Worm (Caenorhabditis elegans) whole organism, young adult: ENCODE measurements around the gene egl-2.

Experiments
- B0261.1 ChIP-seq: sonication (generic microtip); optimal IDR thresholded peaks from 2 replicates; lab custom pipeline; 2016; ENCODE audit warnings: mild to moderate bottlenecking, missing genetic modification characterization, moderate library complexity, missing compliant biosample characterization
- D2030.7 ChIP-seq: fragments of 200-800 bp; sonication (Bioruptor generic); IDR thresholded peaks from 2 replicates; pipeline ENCODE4 v1.3.6; 2022; ENCODE audit warnings: missing genetic modification reagents, missing genetic modification characterization, missing compliant biosample characterization
- F33H1.4 ChIP-seq: fragments of 200-800 bp; sonication (Bioruptor generic); IDR thresholded peaks from 2 replicates; pipeline ENCODE4 v1.3.6; 2022; ENCODE audit warnings: missing genetic modification reagents, missing genetic modification characterization, missing compliant biosample characterization
- K11D2.4 ChIP-seq: fragments of 200-800 bp; sonication (Bioruptor generic); IDR thresholded peaks from 2 replicates; pipeline ENCODE4 v1.3.6; 2022; ENCODE audit warnings: missing genetic modification reagents, missing genetic modification characterization, missing compliant biosample characterization
- Y53F4B.3 ChIP-seq: fragments of 200-800 bp; sonication (Bioruptor generic); IDR thresholded peaks from 2 replicates; pipeline ENCODE4 v1.3.6; 2022; ENCODE audit warnings: missing genetic modification reagents, missing genetic modification characterization, missing compliant biosample characterization
- aptf-2 ChIP-seq: fragments of 200-800 bp; sonication (Bioruptor generic); conservative IDR thresholded peaks from 2 replicates; pipeline ENCODE4 v1.3.6; 2022; ENCODE audit warnings: missing genetic modification reagents, missing genetic modification characterization, missing compliant biosample characterization
- aptf-3 ChIP-seq: fragments of 200-800 bp; sonication (Bioruptor generic); IDR thresholded peaks from 2 replicates; pipeline ENCODE4 v1.3.6; 2022; ENCODE audit warnings: missing genetic modification characterization, missing compliant biosample characterization
- athp-1 ChIP-seq: sonication (generic microtip); optimal IDR thresholded peaks from 2 replicates; lab custom pipeline; 2017; ENCODE audit warnings: mild to moderate bottlenecking, missing genetic modification characterization, missing compliant biosample characterization
- attf-5 ChIP-seq: fragments of 200-800 bp; sonication (Bioruptor generic); optimal IDR thresholded peaks from 2 replicates; lab custom pipeline; 2018; ENCODE audit warnings: mild to moderate bottlenecking, missing genetic modification characterization, missing compliant biosample characterization
- attf-6 ChIP-seq: fragments of 200-800 bp; sonication (Bioruptor generic); IDR thresholded peaks from 2 replicates; pipeline ENCODE4 v1.3.6; 2022; ENCODE audit warnings: missing genetic modification reagents, missing genetic modification characterization, missing compliant biosample characterization
- chd-7 ChIP-seq: sonication (generic microtip); optimal IDR thresholded peaks from 2 replicates; lab custom pipeline; 2016; ENCODE audit warnings: mild to moderate bottlenecking, missing genetic modification characterization, moderate library complexity, missing compliant biosample characterization
- die-1 ChIP-seq: sonication (generic microtip); optimal IDR thresholded peaks from 2 replicates; lab custom pipeline; 2016; ENCODE audit warnings: missing genotype, mild to moderate bottlenecking, missing genetic modification characterization, missing compliant biosample characterization
- dox-1 ChIP-seq: fragments of 200-800 bp; sonication (Bioruptor generic); IDR thresholded peaks from 2 replicates; pipeline ENCODE4 v1.3.6; 2022; ENCODE audit warnings: missing genetic modification reagents, missing genetic modification characterization, missing compliant biosample characterization
- dpl-1 ChIP-seq: fragments of 150-350 bp; optimal IDR thresholded peaks from 2 replicates; lab custom pipeline; 2014; ENCODE audit warnings: missing biosample characterization, missing genetic modification reagents, missing genetic modification characterization
- efl-1 ChIP-seq: fragments of 150-350 bp; optimal IDR thresholded peaks from 2 replicates; lab custom pipeline; 2014; ENCODE audit warnings: missing biosample characterization, missing genetic modification reagents, missing genetic modification characterization
- ekl-4 ChIP-seq: fragments of 200-800 bp; sonication (Bioruptor generic); IDR thresholded peaks from 2 replicates; pipeline ENCODE4 v1.3.6; 2022; ENCODE audit warnings: missing genetic modification reagents, missing genetic modification characterization, missing compliant biosample characterization
- fkh-3 ChIP-seq: sonication (generic microtip); optimal IDR thresholded peaks from 2 replicates; lab custom pipeline; 2016; ENCODE audit warnings: mild to moderate bottlenecking, missing genetic modification characterization, missing compliant biosample characterization
- him-1 ChIP-seq: sonication (generic microtip); optimal IDR thresholded peaks from 2 replicates; lab custom pipeline; 2016; ENCODE audit warnings: missing genotype, missing genetic modification reagents, missing genetic modification characterization, missing compliant biosample characterization
- hrde-1 ChIP-seq: sonication (generic microtip); optimal IDR thresholded peaks from 2 replicates; lab custom pipeline; 2016; ENCODE audit warnings: missing genetic modification characterization, mild to moderate bottlenecking, missing compliant biosample characterization, moderate library complexity, missing genotype, missing genetic modification reagents, borderline replicate concordance
- lag-1 ChIP-seq: fragments of 200-800 bp; sonication (Bioruptor generic); IDR thresholded peaks from 2 replicates; pipeline ENCODE4 v1.3.6; 2022; ENCODE audit warnings: missing genetic modification reagents, missing genetic modification characterization, missing compliant biosample characterization
- let-607 ChIP-seq, 2 experiments: fragments of 200-800 bp in 1 of 2; sonication (Bioruptor generic) in 1 of 2; sonication (generic microtip) in 1 of 2; optimal IDR thresholded peaks; 2 replicates each; lab custom pipeline; 2016 to 2018; ENCODE audit warnings: mild to moderate bottlenecking in 2 of 2, missing compliant biosample characterization in 2 of 2, missing genetic modification characterization in 2 of 2, moderate library complexity in 2 of 2, missing genotype in 1 of 2
- lin-26 ChIP-seq: fragments of 200-800 bp; sonication (Bioruptor generic); IDR thresholded peaks from 2 replicates; pipeline ENCODE4 v1.3.6; 2022; ENCODE audit warnings: missing genetic modification reagents, missing genetic modification characterization, missing compliant biosample characterization
- mcd-1 ChIP-seq: fragments of 200-800 bp; sonication (Bioruptor generic); IDR thresholded peaks from 2 replicates; pipeline ENCODE4 v1.3.6; 2022; ENCODE audit warnings: missing genetic modification reagents, missing genetic modification characterization, missing compliant biosample characterization
- nfya-1 ChIP-seq: sonication (generic microtip); optimal IDR thresholded peaks from 2 replicates; lab custom pipeline; 2017; ENCODE audit warnings: antibody characterized with exemption, missing compliant biosample characterization, missing genetic modification characterization, borderline replicate concordance; ENCODE audit not compliant: insufficient read depth
- nfya-2 ChIP-seq: fragments of 200-800 bp; sonication (Bioruptor generic); IDR thresholded peaks from 2 replicates; pipeline ENCODE4 v1.3.6; 2022; ENCODE audit warnings: missing genetic modification reagents, missing genetic modification characterization, missing compliant biosample characterization
- nhr-179 ChIP-seq: sonication (generic microtip); optimal IDR thresholded peaks from 2 replicates; lab custom pipeline; 2016; ENCODE audit warnings: mild to moderate bottlenecking, missing genetic modification characterization, missing compliant biosample characterization
- nhr-80 ChIP-seq: sonication (generic microtip); optimal IDR thresholded peaks from 2 replicates; lab custom pipeline; 2016; ENCODE audit warnings: missing genetic modification characterization, missing compliant biosample characterization
- rpc-1 ChIP-seq, 2 experiments: fragments of 150-350 bp in 1 of 2; sonication (generic microtip) in 1 of 2; optimal IDR thresholded peaks; 2 replicates each; lab custom pipeline; 2014 to 2018; ENCODE audit warnings: missing biosample characterization in 1 of 2, missing genetic modification characterization in 1 of 2, missing genetic modification reagents in 1 of 2, missing genotype in 1 of 2
- sea-2 ChIP-seq: fragments of 200-800 bp; sonication (Bioruptor generic); IDR thresholded peaks from 2 replicates; pipeline ENCODE4 v1.3.6; 2022; ENCODE audit warnings: missing genetic modification characterization, missing compliant biosample characterization
- tbp1 ChIP-seq: fragments of 200-800 bp; sonication (Bioruptor generic); optimal IDR thresholded peaks from 2 replicates; lab custom pipeline; 2018; ENCODE audit warnings: mild to moderate bottlenecking, missing genetic modification characterization, missing compliant biosample characterization
- zfh-2 ChIP-seq: fragments of 200-800 bp; sonication (Bioruptor generic); conservative IDR thresholded peaks from 2 replicates; pipeline ENCODE4 v1.3.6; 2022; ENCODE audit warnings: missing genetic modification reagents, missing genetic modification characterization, missing compliant biosample characterization
- ztf-22 ChIP-seq: fragments of 200-800 bp; sonication (Bioruptor generic); optimal IDR thresholded peaks from 2 replicates; lab custom pipeline; 2018; ENCODE audit warnings: mild to moderate bottlenecking, missing genetic modification characterization, moderate library complexity, missing compliant biosample characterization
- ztf-28 ChIP-seq: fragments of 200-800 bp; sonication (Bioruptor generic); IDR thresholded peaks from 2 replicates; pipeline ENCODE4 v1.3.6; 2022; ENCODE audit warnings: missing genetic modification reagents, missing genetic modification characterization, missing compliant biosample characterization

Gene egl-2

ce11 chrV:1307730-1308129, 8.6 kb upstream of the egl-2 start:
- TF ChIP-seq aptf-2 (GFP tag; lab: Robert Waterston, UW) (no peak), zfh-2 (GFP tag; lab: Robert Waterston, UW) (no peak), nhr-179 (tag; lab: Kevin White, UChicago) (no peak), sea-2 (GFP tag; lab: Robert Waterston, UW) (no peak)

ce11 chrV:1305846-1306245, 6.7 kb upstream of the egl-2 start:
- no peak for TF ChIP-seq nfya-1 (tag; lab: Kevin White, UChicago)
- TF ChIP-seq ztf-28: no peak
- no peak for TF ChIP-seq let-607 (tag; optimal IDR thresholded peaks at IDR 0.05; lab: Kevin White, UChicago)

ce11 chrV:1304152-1304551, 5.0 kb upstream of the egl-2 start:
- 0 out of 2 replicates have a peak, but pooled peaks have one; percentile 37 for TF ChIP-seq dox-1 (GFP tag; lab: Robert Waterston, UW)
- peak; percentile 36; the same call in 1 of the 2 replicates for TF ChIP-seq mcd-1 (GFP tag; lab: Robert Waterston, UW)
- TF ChIP-seq ekl-4: 0 out of 2 replicates have a peak, but pooled peaks have one; percentile 17
- TF ChIP-seq tbp1 (GFP tag; lab: Kevin White, UChicago): peak; percentile 79
- TF ChIP-seq B0261.1: peak; percentile 47
- peak; percentile 42 for TF ChIP-seq rpc-1 (optimal IDR thresholded peaks at IDR 0.05; lab: Kevin White, UChicago)
- peak; percentile 72 for TF ChIP-seq rpc-1 (tag; optimal IDR thresholded peaks at IDR 0.05; lab: Kevin White, UChicago)
- peak; percentile 37; the same call in 1 of the 2 replicates for TF ChIP-seq lin-26 (GFP tag; lab: Robert Waterston, UW)
- TF ChIP-seq D2030.7: 0 out of 2 replicates have a peak, but pooled peaks have one; percentile 37
- TF ChIP-seq aptf-3 (GFP tag; lab: Robert Waterston, UW): 0 out of 2 replicates have a peak, but pooled peaks have one; percentile 29
- TF ChIP-seq him-1: peak; percentile 7

ce11 chrV:1302090-1302489, 3.0 kb upstream of the egl-2 start:
- TF ChIP-seq efl-1 (GFP tag; lab: Kevin White, UChicago) (no peak), K11D2.4 (GFP tag; lab: Robert Waterston, UW) (no peak), chd-7 (tag; lab: Kevin White, UChicago) (no peak), dpl-1 (GFP tag; lab: Kevin White, UChicago) (no peak), Y53F4B.3 (GFP tag; lab: Robert Waterston, UW) (no peak), nfya-2 (no peak), attf-6 (no peak), aptf-3 (GFP tag; lab: Robert Waterston, UW) (no peak), die-1 (tag; lab: Kevin White, UChicago) (no peak), ztf-22 (no peak), F33H1.4 (GFP tag; lab: Robert Waterston, UW) (no peak), hrde-1 (no peak), lag-1 (GFP tag; lab: Robert Waterston, UW) (no peak)

- TF ChIP-seq fkh-3: no peak
- no peak for TF ChIP-seq attf-5 (GFP tag; lab: Kevin White, UChicago)
- no peak for TF ChIP-seq athp-1 (tag; lab: Kevin White, UChicago)
- TF ChIP-seq nhr-80 (tag; lab: Kevin White, UChicago): peak; percentile 2
Observed at ce11 chrV:1287276-1287675, 11.9 kb downstream of the egl-2 start.
